Worm (Caenorhabditis elegans): Measurements from ENCODE around the gene F54D10.4.

DNA sequence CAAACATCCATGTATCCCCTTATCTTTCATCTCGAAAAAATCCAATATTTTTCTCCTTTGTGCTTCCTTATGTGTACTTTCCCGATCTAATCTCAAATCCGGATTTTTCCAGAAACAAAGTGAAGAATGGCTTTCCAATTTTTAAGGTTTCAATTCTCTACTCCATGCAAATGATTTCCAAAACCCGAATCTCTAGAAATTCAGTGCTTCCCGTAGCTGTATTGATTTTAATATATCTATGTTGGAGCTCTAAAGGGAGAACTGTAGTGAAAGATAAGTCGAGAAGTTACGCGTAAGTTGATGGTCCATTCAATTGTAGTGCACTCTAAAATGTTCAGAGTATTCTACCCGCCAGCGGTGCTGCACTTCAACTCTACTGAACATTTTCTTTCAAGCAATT lies 32.7 kb upstream of the F54D10.4 start, which contains the start of gene C17A2.4:
- TF ChIP-seq aly-1 (tag; optimal IDR thresholded peaks at IDR 0.05) (no peak), ets-7 (tag; optimal IDR thresholded peaks at IDR 0.05) (no peak), sea-1 (GFP tag; conservative IDR thresholded peaks at IDR 0.05) (no peak), B0310.2 (tag; optimal IDR thresholded peaks at IDR 0.05) (no peak), hmbx-1 (tag; optimal IDR thresholded peaks at IDR 0.05) (no peak), flt-1 (GFP tag; IDR thresholded peaks at IDR 0.05) (no peak), tra-4 (tag; optimal IDR thresholded peaks at IDR 0.05) (no peak), ama-1 (optimal IDR thresholded peaks at IDR 0.05) (no peak), tbx-11 (GFP tag; IDR thresholded peaks at IDR 0.05) (no peak), F13C5.2 (tag; optimal IDR thresholded peaks at IDR 0.05) (no peak), hnd-1 (tag; optimal IDR thresholded peaks at IDR 0.05) (no peak), ceh-13 (GFP tag; optimal IDR thresholded peaks at IDR 0.05) (no peak), scrt-1 (GFP tag; IDR thresholded peaks at IDR 0.05) (no peak)

All from whole organism, early embryonic.